Worm (Caenorhabditis elegans): ENCODE measurements around the gene duxl-1.

DNA sequence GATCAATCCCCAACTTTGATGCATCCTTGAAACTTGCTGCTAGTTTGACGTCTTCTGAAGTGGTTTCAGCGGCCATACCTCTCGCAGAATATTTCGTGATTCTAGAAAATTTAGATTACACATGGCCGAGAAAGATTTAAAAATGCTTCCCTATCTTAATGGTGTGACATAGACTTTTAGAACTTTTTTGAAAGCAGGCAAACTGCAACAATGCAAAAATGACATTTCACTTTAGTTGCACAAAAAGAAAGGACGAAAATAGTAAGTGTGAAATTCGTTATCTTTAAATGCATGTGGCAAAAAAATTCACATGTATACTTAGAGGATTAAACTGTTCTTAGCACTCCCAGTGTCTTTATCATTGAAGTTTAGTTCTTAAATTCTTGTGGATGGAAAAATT is 6.3 kb upstream of the duxl-1 start, which contains the start of gene ZC204.12:
- TF ChIP-seq F13H6.1 (tag; optimal IDR thresholded peaks at IDR 0.05): no peak
- TF ChIP-seq ztf-4 (tag; optimal IDR thresholded peaks at IDR 0.05): no peak
- TF ChIP-seq lsy-2 (tag; optimal IDR thresholded peaks at IDR 0.05): no peak
- no peak for TF ChIP-seq alr-1 (tag; optimal IDR thresholded peaks at IDR 0.05)
- no peak for TF ChIP-seq mdl-1 (tag; optimal IDR thresholded peaks at IDR 0.05)

Data from whole organism, L2 larva.